Worm (Caenorhabditis elegans): Measurements from ENCODE around the gene F22F7.8.

- TF ChIP-seq ets-7 (tag; optimal IDR thresholded peaks at IDR 0.05) (no peak), aly-1 (tag; optimal IDR thresholded peaks at IDR 0.05) (no peak), hnd-1 (tag; optimal IDR thresholded peaks at IDR 0.05) (no peak), ceh-13 (GFP tag; optimal IDR thresholded peaks at IDR 0.05) (no peak), flt-1 (GFP tag; IDR thresholded peaks at IDR 0.05) (no peak), pes-1 (GFP tag; IDR thresholded peaks at IDR 0.05) (no peak), hmbx-1 (tag; optimal IDR thresholded peaks at IDR 0.05) (no peak), ama-1 (optimal IDR thresholded peaks at IDR 0.05) (no peak), sea-1 (GFP tag; conservative IDR thresholded peaks at IDR 0.05) (no peak), tbx-37 (GFP tag; conservative IDR thresholded peaks at IDR 0.05) (no peak), F13C5.2 (tag; optimal IDR thresholded peaks at IDR 0.05) (no peak), B0310.2 (tag; optimal IDR thresholded peaks at IDR 0.05) (no peak), scrt-1 (GFP tag; IDR thresholded peaks at IDR 0.05) (no peak)
These were observed 10.9 kb upstream of the F22F7.8 start for ce11 chrV:2132675-2133074.
